Worm (Caenorhabditis elegans) whole organism, L2 larva: Measurements from ENCODE around the gene K01G12.22.

Source experiments
- C34F6.9 ChIP-seq: fragments of 150-350 bp; optimal IDR thresholded peaks from 2 replicates; lab custom pipeline; 2014; ENCODE audit warnings: missing biosample characterization, missing genetic modification characterization
- F13H6.1 ChIP-seq: sonication (generic microtip); optimal IDR thresholded peaks from 2 replicates; lab custom pipeline; 2016; ENCODE audit warnings: missing genetic modification characterization, missing compliant biosample characterization
- R02D3.7 ChIP-seq: fragments of 150-350 bp; optimal IDR thresholded peaks from 2 replicates; lab custom pipeline; 2014; ENCODE audit warnings: missing biosample characterization, missing genetic modification characterization
- ZK546.5 ChIP-seq: sonication (generic microtip); optimal IDR thresholded peaks from 2 replicates; lab custom pipeline; 2017; ENCODE audit warnings: missing biosample characterization, missing genetic modification characterization
- alr-1 ChIP-seq: fragments of 150-350 bp; optimal IDR thresholded peaks from 2 replicates; lab custom pipeline; 2014; ENCODE audit warnings: missing biosample characterization, missing genetic modification characterization
- aly-2 ChIP-seq: fragments of 150-350 bp; optimal IDR thresholded peaks from 2 replicates; lab custom pipeline; 2014; ENCODE audit warnings: missing biosample characterization, missing genetic modification characterization
- ama-1 ChIP-seq: fragments of 150-350 bp; optimal IDR thresholded peaks from 2 replicates; lab custom pipeline; 2018; ENCODE audit warnings: inconsistent platforms
- blmp-1 ChIP-seq: sonication (generic microtip); optimal IDR thresholded peaks from 2 replicates; lab custom pipeline; 2017; ENCODE audit warnings: missing genetic modification characterization, mild to moderate bottlenecking, missing compliant biosample characterization, antibody characterized with exemption, moderate library complexity; ENCODE audit not compliant: insufficient read depth
- ceh-82 ChIP-seq: fragments of 150-350 bp; optimal IDR thresholded peaks from 2 replicates; lab custom pipeline; 2014; ENCODE audit warnings: missing biosample characterization, missing genetic modification characterization
- crh-2 ChIP-seq: sonication (generic microtip); optimal IDR thresholded peaks from 2 replicates; lab custom pipeline; 2017; ENCODE audit warnings: missing biosample characterization, missing genetic modification characterization
- dmd-4 ChIP-seq: sonication (generic microtip); optimal IDR thresholded peaks from 2 replicates; lab custom pipeline; 2017; ENCODE audit warnings: missing biosample characterization, missing genetic modification characterization
- egl-27 ChIP-seq: sonication (generic microtip); optimal IDR thresholded peaks from 3 replicates; lab custom pipeline; 2017; ENCODE audit warnings: missing biosample characterization, missing genetic modification reagents, missing genetic modification characterization
- elt-1 ChIP-seq: fragments of 150-350 bp; optimal IDR thresholded peaks from 2 replicates; lab custom pipeline; 2014; ENCODE audit warnings: missing biosample characterization, missing genetic modification characterization
- elt-3 ChIP-seq: sonication (generic microtip); optimal IDR thresholded peaks from 2 replicates; lab custom pipeline; 2017; ENCODE audit warnings: missing biosample characterization, missing genetic modification characterization
- fos-1 ChIP-seq: fragments of 150-350 bp; optimal IDR thresholded peaks from 2 replicates; lab custom pipeline; 2014; ENCODE audit warnings: missing biosample characterization, missing genetic modification characterization
- gmeb-1 ChIP-seq: fragments of 150-350 bp; optimal IDR thresholded peaks from 2 replicates; lab custom pipeline; 2014; ENCODE audit warnings: missing biosample characterization, missing genetic modification characterization
- lin-11 ChIP-seq: fragments of 150-350 bp; sonication (generic microtip); optimal IDR thresholded peaks from 2 replicates; lab custom pipeline; 2014; ENCODE audit warnings: missing biosample characterization, missing genetic modification characterization, inconsistent platforms, mixed read lengths
- lin-13 ChIP-seq: fragments of 150-350 bp; optimal IDR thresholded peaks from 2 replicates; lab custom pipeline; 2014; ENCODE audit warnings: missing biosample characterization, missing genetic modification reagents, missing genetic modification characterization
- mab-5 ChIP-seq: fragments of 150-350 bp; optimal IDR thresholded peaks from 2 replicates; lab custom pipeline; 2014; ENCODE audit warnings: missing biosample characterization, missing genetic modification characterization
- mbf-1 ChIP-seq: sonication (generic microtip); optimal IDR thresholded peaks from 2 replicates; lab custom pipeline; 2017; ENCODE audit warnings: missing biosample characterization, missing genetic modification characterization
- nhr-10 ChIP-seq: sonication (generic microtip); optimal IDR thresholded peaks from 2 replicates; lab custom pipeline; 2017; ENCODE audit warnings: missing biosample characterization, missing genetic modification characterization
- nhr-11 ChIP-seq: fragments of 150-350 bp; optimal IDR thresholded peaks from 2 replicates; lab custom pipeline; 2014; ENCODE audit warnings: missing biosample characterization, missing genetic modification characterization
- nhr-12 ChIP-seq: fragments of 150-350 bp; optimal IDR thresholded peaks from 2 replicates; lab custom pipeline; 2014; ENCODE audit warnings: missing biosample characterization, missing genetic modification characterization
- nhr-21 ChIP-seq: fragments of 150-350 bp; optimal IDR thresholded peaks from 2 replicates; lab custom pipeline; 2014; ENCODE audit warnings: missing biosample characterization, missing genetic modification characterization
- nhr-23 ChIP-seq: fragments of 150-350 bp; optimal IDR thresholded peaks from 2 replicates; lab custom pipeline; 2014; ENCODE audit warnings: missing biosample characterization, missing genetic modification reagents, missing genetic modification characterization
- nhr-237 ChIP-seq: fragments of 150-350 bp; optimal IDR thresholded peaks from 2 replicates; lab custom pipeline; 2014; ENCODE audit warnings: missing biosample characterization, missing genetic modification characterization
- nhr-25 ChIP-seq: fragments of 150-350 bp; sonication (generic microtip); optimal IDR thresholded peaks from 3 replicates; lab custom pipeline; 2014; ENCODE audit warnings: missing biosample characterization, missing genetic modification characterization
- sem-4 ChIP-seq: fragments of 150-350 bp; optimal IDR thresholded peaks from 2 replicates; lab custom pipeline; 2014; ENCODE audit warnings: missing biosample characterization, missing genetic modification reagents, missing genetic modification characterization
- skn-1 ChIP-seq: sonication (generic microtip); optimal IDR thresholded peaks from 2 replicates; lab custom pipeline; 2017; ENCODE audit warnings: missing biosample characterization, missing genetic modification characterization
- sma-3 ChIP-seq: sonication (generic microtip); optimal IDR thresholded peaks from 2 replicates; lab custom pipeline; 2016; ENCODE audit warnings: missing genetic modification reagents, missing genetic modification characterization, missing compliant biosample characterization
- sma-9 ChIP-seq, 2 experiments: fragments of 150-350 bp in 1 of 2; sonication (generic microtip) in 1 of 2; optimal IDR thresholded peaks; 2 replicates each; lab custom pipeline; 2014 to 2016; ENCODE audit warnings: missing genetic modification characterization in 2 of 2, mild to moderate bottlenecking in 1 of 2, missing biosample characterization in 1 of 2, missing compliant biosample characterization in 1 of 2, missing genetic modification reagents in 1 of 2, moderate library complexity in 1 of 2
- snpc-4 ChIP-seq: fragments of 150-350 bp; optimal IDR thresholded peaks from 2 replicates; lab custom pipeline; 2014; ENCODE audit warnings: missing biosample characterization, missing genetic modification characterization
- unc-39 ChIP-seq: fragments of 150-350 bp; optimal IDR thresholded peaks from 2 replicates; lab custom pipeline; 2014; ENCODE audit warnings: missing biosample characterization, missing genetic modification characterization
- zag-1 ChIP-seq: fragments of 150-350 bp; optimal IDR thresholded peaks from 2 replicates; lab custom pipeline; 2014; ENCODE audit warnings: missing biosample characterization, missing genetic modification characterization
- ztf-11 ChIP-seq: sonication (generic microtip); optimal IDR thresholded peaks from 2 replicates; lab custom pipeline; 2017; ENCODE audit warnings: missing biosample characterization, missing genetic modification characterization
- ztf-4 ChIP-seq: fragments of 150-350 bp; optimal IDR thresholded peaks from 2 replicates; lab custom pipeline; 2014; ENCODE audit warnings: missing biosample characterization, missing genetic modification characterization

K01G12.22 gene

ce11 chrIV:14158086-14158485 lies 33.9 kb upstream of the K01G12.22 start, which contains the start of gene R05A10.8:
R05A10.8 (minus strand) TSS chrIV:14158186.
- TF ChIP-seq aly-2 = no peak
- no peak for TF ChIP-seq zag-1 (tag; lab: Kevin White, UChicago)
- no peak for TF ChIP-seq blmp-1 (tag; lab: Kevin White, UChicago)
- no peak for TF ChIP-seq snpc-4 (tag; lab: Kevin White, UChicago)
- TF ChIP-seq ama-1 = no peak
- no peak for TF ChIP-seq lin-11 (tag; lab: Kevin White, UChicago)
- no peak for TF ChIP-seq ztf-4 (tag; lab: Kevin White, UChicago)
- TF ChIP-seq sem-4 (tag; lab: Kevin White, UChicago) = no peak
- TF ChIP-seq nhr-25 = no peak
- no peak for TF ChIP-seq sma-3 (GFP tag; lab: Kevin White, UChicago)
- no peak for TF ChIP-seq skn-1 (tag; lab: Kevin White, UChicago)
- no peak for TF ChIP-seq R02D3.7 (tag; lab: Kevin White, UChicago)
- no peak for TF ChIP-seq mbf-1 (tag; lab: Kevin White, UChicago)
- TF ChIP-seq ztf-11 (tag; lab: Kevin White, UChicago) = no peak
- TF ChIP-seq C34F6.9 (tag; lab: Kevin White, UChicago) = no peak
- no peak for TF ChIP-seq F13H6.1 (tag; lab: Kevin White, UChicago)
- no peak for TF ChIP-seq nhr-237 (tag; lab: Kevin White, UChicago)

DNA sequence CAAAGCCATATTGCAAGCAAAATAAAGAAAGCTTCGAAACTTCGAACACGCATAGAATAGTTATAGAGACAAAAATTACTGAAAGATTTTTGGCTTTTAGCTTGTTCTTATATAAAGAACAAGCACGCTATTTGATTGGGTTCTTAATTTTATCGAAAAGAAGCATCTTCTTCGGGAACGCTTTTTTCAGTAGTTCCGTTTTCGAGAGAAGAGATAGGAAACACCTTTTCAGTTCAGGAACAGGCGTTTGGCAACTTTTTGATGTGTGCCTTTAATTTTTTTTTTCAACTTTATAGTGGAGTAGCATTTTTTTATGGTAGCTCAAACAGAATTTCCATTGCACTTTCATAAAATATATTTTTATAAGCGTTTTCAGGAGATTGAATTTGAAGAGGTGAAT lies 29.2 kb upstream of the K01G12.22 start, which contains the start of gene R05A10.7:
Gene R05A10.7, minus strand, starts transcription at position 101 of the 400 bp plus-strand sequence.
- TF ChIP-seq ZK546.5 (tag; lab: Kevin White, UChicago) (no peak), C34F6.9 (tag; lab: Kevin White, UChicago) (no peak), crh-2 (tag; lab: Kevin White, UChicago) (no peak), sem-4 (tag; lab: Kevin White, UChicago) (no peak), sma-9 (GFP tag; optimal IDR thresholded peaks at IDR 0.05; lab: Kevin White, UChicago) (no peak), sma-9 (tag; optimal IDR thresholded peaks at IDR 0.05; lab: Kevin White, UChicago) (no peak), zag-1 (tag; lab: Kevin White, UChicago) (no peak), elt-3 (no peak), mab-5 (tag; lab: Kevin White, UChicago) (no peak), nhr-10 (no peak), ceh-82 (tag; lab: Kevin White, UChicago) (no peak)

DNA sequence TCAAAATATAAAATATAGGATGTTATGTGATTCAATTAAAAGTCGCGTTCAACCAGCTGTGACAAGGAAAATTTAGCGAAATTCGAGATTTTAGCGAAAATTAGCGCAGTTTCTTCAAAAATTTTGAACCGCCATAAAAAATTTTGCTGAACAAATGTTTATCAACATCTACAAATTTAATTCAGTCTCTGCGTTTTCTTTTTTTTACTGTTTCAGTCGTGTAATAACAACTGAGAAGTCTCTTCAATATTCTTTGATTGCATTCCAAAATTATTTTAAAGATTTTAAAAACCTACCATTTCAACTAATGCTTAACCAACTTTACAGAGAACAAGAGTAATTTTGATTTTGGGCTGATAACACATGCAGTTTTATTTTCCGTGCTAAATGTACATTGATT lies 27.9 kb upstream of the K01G12.22 start:
- no peak for TF ChIP-seq lin-13
- no peak for TF ChIP-seq dmd-4 (tag; lab: Kevin White, UChicago)
- TF ChIP-seq nhr-12 (tag; lab: Kevin White, UChicago) = no peak
- no peak for TF ChIP-seq fos-1 (tag; lab: Kevin White, UChicago)
- no peak for TF ChIP-seq skn-1 (tag; lab: Kevin White, UChicago)
- no peak for TF ChIP-seq egl-27 (tag; lab: Kevin White, UChicago)
- TF ChIP-seq alr-1 = no peak
- TF ChIP-seq, all 48 proteins: peak for 0

ce11 chrIV:14165476-14165875 lies 26.5 kb upstream of the K01G12.22 start, which contains the start of gene R05A10.6:
R05A10.6 (plus strand) TSS chrIV:14165776.
- TF ChIP-seq nhr-25 (no peak), nhr-21 (tag; lab: Kevin White, UChicago) (no peak), gmeb-1 (tag; lab: Kevin White, UChicago) (no peak), sem-4 (tag; lab: Kevin White, UChicago) (no peak), elt-1 (tag; lab: Kevin White, UChicago) (no peak), nhr-23 (no peak), blmp-1 (tag; lab: Kevin White, UChicago) (no peak), skn-1 (tag; lab: Kevin White, UChicago) (no peak), elt-3 (no peak), snpc-4 (tag; lab: Kevin White, UChicago) (no peak), nhr-10 (no peak), aly-2 (no peak), nhr-11 (tag; lab: Kevin White, UChicago) (no peak), ztf-11 (tag; lab: Kevin White, UChicago) (no peak), unc-39 (no peak), R02D3.7 (tag; lab: Kevin White, UChicago) (no peak), mbf-1 (tag; lab: Kevin White, UChicago) (no peak), sma-9 (GFP tag; optimal IDR thresholded peaks at IDR 0.05; lab: Kevin White, UChicago) (no peak), sma-9 (tag; optimal IDR thresholded peaks at IDR 0.05; lab: Kevin White, UChicago) (no peak)
